Fruit fly (Drosophila melanogaster) whole organism, adult: ENCODE data around the gene sov.

Source experiments
- CG7101 ChIP-seq: fragments of 200-800 bp; sonication (Bioruptor generic); optimal IDR thresholded peaks from 2 replicates; lab custom pipeline; 2018; ENCODE audit warnings: missing biosample characterization, mild to moderate bottlenecking, missing genetic modification characterization, moderate library complexity
- Crg-1 ChIP-seq: fragments of 200-800 bp; sonication (Bioruptor generic); optimal IDR thresholded peaks from 2 replicates; lab custom pipeline; 2016; ENCODE audit warnings: missing biosample characterization, missing genetic modification characterization
- Mnt ChIP-seq: fragments of 200-800 bp; sonication (Bioruptor generic); optimal IDR thresholded peaks from 2 replicates; lab custom pipeline; 2016; ENCODE audit warnings: missing biosample characterization, mild to moderate bottlenecking, missing genetic modification characterization
- cic ChIP-seq: fragments of 200-800 bp; sonication (Bioruptor generic); optimal IDR thresholded peaks from 2 replicates; lab custom pipeline; 2017; ENCODE audit warnings: missing biosample characterization, mild to moderate bottlenecking, missing genetic modification characterization, moderate library complexity
- tj ChIP-seq: fragments of 200-800 bp; sonication (Bioruptor generic); optimal IDR thresholded peaks from 3 replicates; lab custom pipeline; 2017; ENCODE audit warnings: missing biosample characterization, mild to moderate bottlenecking, missing genetic modification characterization, moderate library complexity
- toe ChIP-seq: fragments of 200-800 bp; sonication (Bioruptor generic); optimal IDR thresholded peaks from 2 replicates; lab custom pipeline; 2016; ENCODE audit warnings: missing biosample characterization, missing genetic modification characterization

DNA sequence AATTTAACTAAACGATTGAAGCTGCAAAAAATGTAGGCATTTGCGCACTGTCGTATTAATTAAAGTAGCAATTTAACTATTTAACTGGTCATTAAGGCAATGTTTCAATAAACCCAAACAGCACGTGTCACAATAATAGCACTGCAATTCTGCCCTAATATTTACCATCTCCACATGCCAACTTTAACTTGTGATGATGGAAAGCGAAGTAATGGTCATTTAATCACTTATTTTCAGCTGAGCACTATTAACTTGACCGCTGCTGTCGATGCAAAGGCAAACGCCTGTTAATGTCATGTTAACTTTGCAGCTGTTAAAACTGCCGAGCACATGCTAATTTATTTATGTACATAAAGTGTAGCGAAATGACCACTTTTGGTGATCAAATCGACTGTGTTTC lies 38.1 kb downstream of the sov start:
- TF ChIP-seq Crg-1 (GFP tag; lab: Kevin White, UChicago) (no peak), cic (GFP tag; lab: Kevin White, UChicago) (no peak), toe (GFP tag; lab: Kevin White, UChicago) (no peak), tj (GFP tag; lab: Kevin White, UChicago) (no peak), Mnt (GFP tag; lab: Kevin White, UChicago) (no peak), CG7101 (tag; lab: Kevin White, UChicago) (peak; percentile 71)
